Worm (Caenorhabditis elegans): ENCODE data around the gene twk-8.

ce11 chrIV:9070188-9070587 lies 12.0 kb upstream of the twk-8 start:
- TF ChIP-seq ets-7 (tag; optimal IDR thresholded peaks at IDR 0.05) (no peak), ama-1 (optimal IDR thresholded peaks at IDR 0.05) (no peak), hnd-1 (tag; optimal IDR thresholded peaks at IDR 0.05) (no peak)

All from whole organism, early embryonic.